Worm (Caenorhabditis elegans): Measurements from ENCODE around the gene ify-1.

The ify-1 gene

DNA sequence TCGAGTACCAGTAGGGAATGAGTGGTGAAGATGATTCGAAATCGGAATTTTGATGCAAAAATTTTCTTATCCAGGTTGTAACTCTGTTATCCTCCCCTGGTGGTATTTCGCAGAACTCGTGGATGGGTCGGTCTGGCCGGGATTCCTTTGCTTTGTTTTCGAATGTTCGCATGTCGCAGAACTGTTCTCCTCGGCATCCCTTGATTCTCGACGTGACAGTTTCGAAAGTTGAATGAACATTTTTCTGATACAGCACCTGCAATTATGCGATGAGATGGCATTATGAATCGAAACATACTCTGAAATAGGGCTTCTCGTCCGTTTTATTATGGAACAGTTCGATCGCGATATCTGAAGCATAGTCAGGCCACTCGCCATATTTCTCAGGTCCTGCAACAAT, 1.3 kb upstream of the ify-1 start:
- TF ChIP-seq php-3 (GFP tag; IDR thresholded peaks at IDR 0.05) (no peak), zfp-3 (GFP tag; conservative IDR thresholded peaks at IDR 0.05) (0 out of 2 replicates have a peak, but pooled peaks have one; percentile 19), saeg-2 (GFP tag; IDR thresholded peaks at IDR 0.05) (no peak), F44E2.7 (GFP tag; IDR thresholded peaks at IDR 0.05) (no peak), lin-15B (tag; optimal IDR thresholded peaks at IDR 0.05) (no peak), rbr-2 (tag; optimal IDR thresholded peaks at IDR 0.05) (no peak), aha-1 (tag) (peak; percentile 21), ctbp-1 (GFP tag; IDR thresholded peaks at IDR 0.05) (peak; percentile 10; the same call in 1 of the 2 replicates), nhr-28 (tag; optimal IDR thresholded peaks at IDR 0.05) (no peak), nhr-6 (tag; optimal IDR thresholded peaks at IDR 0.05) (no peak), pha-4 (GFP tag; IDR thresholded peaks at IDR 0.05) (no peak), pha-4 (tag; optimal IDR thresholded peaks at IDR 0.05) (no peak), madf-5 (GFP tag; IDR thresholded peaks at IDR 0.05) (peak in 1 of 2 experiments; percentile 40; a peak in 1 of 4 replicates), zip-2 (tag; optimal IDR thresholded peaks at IDR 0.05) (no peak)

- TF ChIP-seq nhr-42 (GFP tag; IDR thresholded peaks at IDR 0.05) (no peak), mxl-2 (GFP tag; conservative IDR thresholded peaks at IDR 0.05) (no peak), nhr-41 (GFP tag; IDR thresholded peaks at IDR 0.05) (no peak)
Observed at ce11 chrII:5050776-5051175, 4.2 kb downstream of the ify-1 start.

- TF ChIP-seq unc-62 (GFP tag; optimal IDR thresholded peaks at IDR 0.05 in 1 of 2) (peak in 1 of 2 experiments; percentile 66), unc-62 (tag; optimal IDR thresholded peaks at IDR 0.05) (no peak), unc-130 (GFP tag; optimal IDR thresholded peaks at IDR 0.05) (no peak), hlh-30 (tag; optimal IDR thresholded peaks at IDR 0.05; ENCODE audit: insufficient read depth) (peak; percentile 15), aha-1 (tag) (peak; percentile 44)
Observed at ce11 chrII:5049865-5050342, 5.1 kb downstream of the ify-1 start, which contains the start of gene F33G12.6. Gene F33G12.6 (plus strand): TSS chrII:5049915.

DNA sequence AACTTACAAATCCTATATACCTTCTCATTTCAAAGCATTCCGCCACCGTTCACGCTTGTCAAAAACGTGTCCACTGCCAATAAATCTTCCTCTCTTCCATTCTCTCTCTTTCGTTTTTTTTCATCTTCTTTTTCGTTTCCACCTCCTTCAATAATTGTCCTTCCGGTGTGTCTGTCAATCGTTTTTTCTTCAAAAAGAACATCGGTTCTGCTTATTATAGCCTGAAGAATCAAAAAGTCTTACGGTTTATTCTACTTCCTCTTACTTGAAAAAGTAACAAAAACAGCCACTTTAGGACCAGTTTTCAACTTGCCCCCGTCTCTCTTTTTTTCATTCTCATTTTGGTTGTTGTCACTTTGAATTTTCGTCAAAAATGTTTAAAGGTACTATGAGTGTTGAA, 5.7 kb downstream of the ify-1 start:
- no peak for TF ChIP-seq F26F4.8 (GFP tag; conservative IDR thresholded peaks at IDR 0.05)
- TF ChIP-seq cey-2 (tag; optimal IDR thresholded peaks at IDR 0.05; ENCODE audit: borderline replicate concordance, insufficient read depth), result peak; percentile 77
- TF ChIP-seq mes-2 (tag; optimal IDR thresholded peaks at IDR 0.05; ENCODE audit: poor library complexity, severe bottlenecking), result no peak
- TF ChIP-seq unc-39 (tag; optimal IDR thresholded peaks at IDR 0.05), result no peak
- TF ChIP-seq hlh-11 (tag; optimal IDR thresholded peaks at IDR 0.05), result peak; percentile 25
- TF ChIP-seq zfp-3 (GFP tag; conservative IDR thresholded peaks at IDR 0.05), result no peak
- peak; percentile 1 for TF ChIP-seq hlh-30 (tag; optimal IDR thresholded peaks at IDR 0.05; ENCODE audit: insufficient read depth)
- peak in 1 of 2 experiments; percentile 99 for TF ChIP-seq unc-62 (GFP tag; optimal IDR thresholded peaks at IDR 0.05 in 1 of 2)
- no peak for TF ChIP-seq unc-62 (tag; optimal IDR thresholded peaks at IDR 0.05)
- TF ChIP-seq mep-1 (tag; optimal IDR thresholded peaks at IDR 0.05), result peak; percentile 9
- TF ChIP-seq tra-1 (GFP tag; IDR thresholded peaks at IDR 0.05), result no peak
- peak; percentile 56 for TF ChIP-seq mxl-3 (GFP tag; optimal IDR thresholded peaks at IDR 0.05)
- peak in 1 of 2 experiments; percentile 35 for TF ChIP-seq mdl-1 (tag; optimal IDR thresholded peaks at IDR 0.05)
- no peak for TF ChIP-seq R02D3.7 (tag; optimal IDR thresholded peaks at IDR 0.05)
- TF ChIP-seq lsy-2 (tag; optimal IDR thresholded peaks at IDR 0.05), result peak in 1 of 2 experiments; percentile 22
- peak; percentile 50 for TF ChIP-seq nhr-28 (tag; optimal IDR thresholded peaks at IDR 0.05)
- peak; percentile 61 for TF ChIP-seq aha-1 (tag)

ce11 chrII:5048185-5048795, 6.7 kb downstream of the ify-1 start:
- TF ChIP-seq nhr-6 (tag; optimal IDR thresholded peaks at IDR 0.05) (no peak), snpc-1.2 (GFP tag; IDR thresholded peaks at IDR 0.05) (no peak), ceh-32 (tag; optimal IDR thresholded peaks at IDR 0.05; ENCODE audit: poor library complexity) (no peak), F49E8.2 (tag; optimal IDR thresholded peaks at IDR 0.05; ENCODE audit: borderline replicate concordance) (no peak), zfp-2 (tag; optimal IDR thresholded peaks at IDR 0.05) (no peak), hlh-30 (tag; optimal IDR thresholded peaks at IDR 0.05; ENCODE audit: insufficient read depth) (peak; percentile 60), ces-1 (GFP tag; optimal IDR thresholded peaks at IDR 0.05) (no peak), jun-1 (tag; optimal IDR thresholded peaks at IDR 0.05) (no peak), php-3 (GFP tag; IDR thresholded peaks at IDR 0.05) (no peak), dve-1 (tag; optimal IDR thresholded peaks at IDR 0.05; ENCODE audit: insufficient read depth) (peak; percentile 20), attf-4 (tag; optimal IDR thresholded peaks at IDR 0.05) (no peak), dmd-8 (GFP tag; IDR thresholded peaks at IDR 0.05) (no peak), mes-2 (tag; optimal IDR thresholded peaks at IDR 0.05; ENCODE audit: poor library complexity, severe bottlenecking) (no peak), saeg-2 (GFP tag; IDR thresholded peaks at IDR 0.05) (no peak), zfp-3 (GFP tag; conservative IDR thresholded peaks at IDR 0.05) (no peak), F37D6.2 (tag; optimal IDR thresholded peaks at IDR 0.05) (no peak)
